Worm (Caenorhabditis elegans) whole organism, young adult: Measurements from ENCODE around the gene nspc-10.

ENCODE experiments used
- B0336.3 ChIP-seq: fragments of 200-800 bp; sonication (Bioruptor generic); IDR thresholded peaks from 2 replicates; pipeline ENCODE4 v1.3.6; 2022; ENCODE audit warnings: missing genetic modification characterization, missing compliant biosample characterization
- F33H1.4 ChIP-seq: fragments of 200-800 bp; sonication (Bioruptor generic); IDR thresholded peaks from 2 replicates; pipeline ENCODE4 v1.3.6; 2022; ENCODE audit warnings: missing genetic modification reagents, missing genetic modification characterization, missing compliant biosample characterization
- T26A5.8 ChIP-seq: sonication (generic microtip); optimal IDR thresholded peaks from 2 replicates; lab custom pipeline; 2016; ENCODE audit warnings: missing genetic modification characterization, missing compliant biosample characterization
- Y95B8A.8 ChIP-seq: fragments of 200-800 bp; sonication (Bioruptor generic); IDR thresholded peaks from 2 replicates; pipeline ENCODE4 v1.3.6; 2022; ENCODE audit warnings: missing genetic modification reagents, missing genetic modification characterization, missing compliant biosample characterization
- aptf-2 ChIP-seq: fragments of 200-800 bp; sonication (Bioruptor generic); conservative IDR thresholded peaks from 2 replicates; pipeline ENCODE4 v1.3.6; 2022; ENCODE audit warnings: missing genetic modification reagents, missing genetic modification characterization, missing compliant biosample characterization
- die-1 ChIP-seq: sonication (generic microtip); optimal IDR thresholded peaks from 2 replicates; lab custom pipeline; 2016; ENCODE audit warnings: missing genotype, mild to moderate bottlenecking, missing genetic modification characterization, missing compliant biosample characterization
- hmg-1.2 ChIP-seq: fragments of 200-800 bp; sonication (Bioruptor generic); IDR thresholded peaks from 2 replicates; pipeline ENCODE4 v1.3.6; 2022; ENCODE audit warnings: missing genetic modification reagents, missing genetic modification characterization, missing compliant biosample characterization
- lin-35 ChIP-seq, 3 experiments: fragments of 150-350 bp in 2 of 3; sonication (generic microtip) in 1 of 3; optimal IDR thresholded peaks; 2 replicates each; lab custom pipeline; 2014 to 2018; ENCODE audit warnings: missing biosample characterization in 3 of 3, missing genetic modification characterization in 3 of 3, missing genetic modification reagents in 3 of 3
- rec-8 ChIP-seq, 2 experiments: sonication (generic microtip); optimal IDR thresholded peaks; 2 replicates each; lab custom pipeline; 2016; ENCODE audit warnings: mild to moderate bottlenecking in 2 of 2, missing genetic modification characterization in 2 of 2, missing genetic modification reagents in 2 of 2, missing genotype in 2 of 2, missing biosample characterization in 1 of 2, missing compliant biosample characterization in 1 of 2, moderate library complexity in 1 of 2
- sdz-38 ChIP-seq: sonication (generic microtip); optimal IDR thresholded peaks from 2 replicates; lab custom pipeline; 2016; ENCODE audit warnings: missing genotype, missing genetic modification characterization, missing compliant biosample characterization
- snpc-3.4 ChIP-seq: sonication (generic microtip); optimal IDR thresholded peaks from 2 replicates; lab custom pipeline; 2017; ENCODE audit warnings: missing genetic modification characterization, mild to moderate bottlenecking, missing compliant biosample characterization, antibody characterized with exemption, moderate library complexity, missing genotype, missing genetic modification reagents
- unc-130 ChIP-seq: sonication (generic microtip); optimal IDR thresholded peaks from 2 replicates; lab custom pipeline; 2016; ENCODE audit warnings: missing genetic modification reagents, missing genetic modification characterization, missing compliant biosample characterization
- unc-62 ChIP-seq: fragments of 150-350 bp; optimal IDR thresholded peaks from 2 replicates; lab custom pipeline; 2014; ENCODE audit warnings: missing biosample characterization, missing genetic modification reagents, missing genetic modification characterization

DNA sequence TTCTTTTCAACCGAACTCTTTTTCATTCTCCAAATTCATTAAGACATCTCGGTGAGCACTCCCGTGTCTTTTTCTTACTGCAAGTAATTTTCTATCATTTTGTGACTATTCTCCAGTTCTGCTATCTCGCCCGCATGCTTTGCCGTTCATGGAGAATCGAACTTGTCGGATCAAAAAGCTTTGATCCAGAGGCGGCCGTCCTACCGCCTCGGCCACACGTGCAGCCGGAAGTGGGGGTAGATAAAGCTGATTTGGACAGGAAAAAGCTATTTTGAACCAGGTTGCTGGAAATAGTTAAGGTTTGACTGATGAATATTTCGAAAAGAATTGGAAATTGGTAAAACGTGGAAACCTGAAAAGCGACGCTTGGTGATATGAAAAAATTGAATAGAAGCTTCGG lies 39.2 kb upstream of the nspc-10 start:
- no peak for TF ChIP-seq unc-62
- TF ChIP-seq rec-8 (tag; optimal IDR thresholded peaks at IDR 0.05; lab: Kevin White, UChicago), result no peak
- TF ChIP-seq aptf-2 (GFP tag; lab: Robert Waterston, UW), result no peak
- TF ChIP-seq lin-35 (GFP tag; optimal IDR thresholded peaks at IDR 0.05; lab: Kevin White, UChicago), result no peak
- no peak for TF ChIP-seq hmg-1.2 (GFP tag; lab: Robert Waterston, UW)
- TF ChIP-seq Y95B8A.8, result no peak
- no peak for TF ChIP-seq sdz-38
- no peak for TF ChIP-seq T26A5.8
- TF ChIP-seq snpc-3.4 (tag; lab: Kevin White, UChicago), result no peak
- TF ChIP-seq die-1 (tag; lab: Kevin White, UChicago), result no peak
- no peak for TF ChIP-seq B0336.3 (GFP tag; lab: Robert Waterston, UW)
- no peak for TF ChIP-seq unc-130 (GFP tag; lab: Kevin White, UChicago)
- TF ChIP-seq F33H1.4, result no peak
